Worm (Caenorhabditis elegans) whole organism, L3 larva: Measurements from ENCODE around the gene Y57G11C.1144.

Experiments
- ZK546.5 ChIP-seq: sonication (generic microtip); optimal IDR thresholded peaks from 2 replicates; lab custom pipeline; 2017; ENCODE audit warnings: missing biosample characterization, missing genetic modification characterization
- egl-27 ChIP-seq: sonication (generic microtip); optimal IDR thresholded peaks from 4 replicates; lab custom pipeline; 2017; ENCODE audit warnings: missing biosample characterization, missing genetic modification reagents, missing genetic modification characterization
- elt-1 ChIP-seq: fragments of 150-350 bp; optimal IDR thresholded peaks from 2 replicates; lab custom pipeline; 2014; ENCODE audit warnings: missing biosample characterization, missing genetic modification characterization
- jun-1 ChIP-seq: fragments of 150-350 bp; optimal IDR thresholded peaks from 2 replicates; lab custom pipeline; 2014; ENCODE audit warnings: missing biosample characterization, missing genetic modification reagents, missing genetic modification characterization
- lin-39 ChIP-seq: fragments of 150-350 bp; optimal IDR thresholded peaks from 2 replicates; lab custom pipeline; 2018; ENCODE audit warnings: missing biosample characterization, missing genetic modification reagents, missing genetic modification characterization
- nfya-1 ChIP-seq: sonication (generic microtip); optimal IDR thresholded peaks from 2 replicates; lab custom pipeline; 2017; ENCODE audit warnings: missing genetic modification characterization, mild to moderate bottlenecking, missing compliant biosample characterization, antibody characterized with exemption, moderate library complexity; ENCODE audit not compliant: insufficient read depth
- nhr-11 ChIP-seq: fragments of 150-350 bp; optimal IDR thresholded peaks from 2 replicates; lab custom pipeline; 2014; ENCODE audit warnings: missing biosample characterization, missing genetic modification characterization
- nhr-28 ChIP-seq: fragments of 150-350 bp; optimal IDR thresholded peaks from 2 replicates; lab custom pipeline; 2014; ENCODE audit warnings: missing biosample characterization, missing genetic modification characterization
- nhr-76 ChIP-seq: fragments of 150-350 bp; sonication (generic microtip); optimal IDR thresholded peaks from 5 replicates; lab custom pipeline; 2014; ENCODE audit warnings: missing biosample characterization, missing genetic modification characterization
- skn-1 ChIP-seq: fragments of 150-350 bp; optimal IDR thresholded peaks from 2 replicates; lab custom pipeline; 2014; ENCODE audit warnings: missing biosample characterization, missing genetic modification characterization
- unc-62 ChIP-seq: fragments of 150-350 bp; sonication (generic microtip); optimal IDR thresholded peaks from 4 replicates; lab custom pipeline; 2014; ENCODE audit warnings: missing biosample characterization, missing genetic modification reagents, missing genetic modification characterization
- zag-1 ChIP-seq: fragments of 150-350 bp; optimal IDR thresholded peaks from 2 replicates; lab custom pipeline; 2014; ENCODE audit warnings: missing biosample characterization, missing genetic modification characterization
- ztf-11 ChIP-seq: fragments of 150-350 bp; optimal IDR thresholded peaks from 2 replicates; lab custom pipeline; 2014; ENCODE audit warnings: missing biosample characterization, missing genetic modification characterization

ce11 chrIV:14986684-14987083 lies 49.6 kb downstream of the Y57G11C.1144 start, which contains the start of gene dpy-4:
- TF ChIP-seq nhr-76 (tag; lab: Kevin White, UChicago) (no peak), zag-1 (no peak), unc-62 (GFP tag; lab: Kevin White, UChicago) (no peak), elt-1 (tag; lab: Kevin White, UChicago) (no peak), nhr-11 (tag; lab: Kevin White, UChicago) (no peak), lin-39 (no peak), nhr-28 (no peak), ztf-11 (tag; lab: Kevin White, UChicago) (no peak), egl-27 (tag; lab: Kevin White, UChicago) (no peak), jun-1 (tag; lab: Kevin White, UChicago) (no peak), nfya-1 (tag; lab: Kevin White, UChicago) (no peak), skn-1 (tag; lab: Kevin White, UChicago) (no peak), ZK546.5 (tag; lab: Kevin White, UChicago) (no peak)
